Worm (Caenorhabditis elegans): Measurements from ENCODE around the gene nhr-282.
A peak's percentile ranks its signal among the peaks of the same experiment; 100 is the strongest.
"Not testable (repeated sequence)": the region's sequence is repeated elsewhere in the genome, so short reads cannot be mapped to it uniquely, and the experiment has no call there.

Gene nhr-282

ce11 chrV:15811982-15812381, at the start of gene nhr-282:
nhr-282 (plus strand) TSS chrV:15812282.
- not testable (repeated sequence) for TF ChIP-seq ceh-13 (GFP tag; optimal IDR thresholded peaks at IDR 0.05); hnd-1 (tag; optimal IDR thresholded peaks at IDR 0.05); ceh-36 (tag; optimal IDR thresholded peaks at IDR 0.05)

ce11 chrV:15766122-15766594, 45.9 kb upstream of the nhr-282 start, which contains the start of the genes haf-3 and F57A10.2:
haf-3 (minus strand) TSS chrV:15766172.
F57A10.2 (plus strand) TSS chrV:15766575.
- no peak for TF ChIP-seq pes-1 (GFP tag; IDR thresholded peaks at IDR 0.05)
- TF ChIP-seq aly-1 (tag; optimal IDR thresholded peaks at IDR 0.05): no peak
- 0 out of 2 replicates have a peak, but pooled peaks have one; percentile 13 for TF ChIP-seq flt-1 (GFP tag; IDR thresholded peaks at IDR 0.05)
- TF ChIP-seq F13C5.2 (tag; optimal IDR thresholded peaks at IDR 0.05): peak; percentile 66

ce11 chrV:15767385-15767784, 44.7 kb upstream of the nhr-282 start:
- TF ChIP-seq pes-1 (GFP tag; IDR thresholded peaks at IDR 0.05) (peak; percentile 73), flt-1 (GFP tag; IDR thresholded peaks at IDR 0.05) (peak; percentile 28; the same call in 1 of the 2 replicates), scrt-1 (GFP tag; IDR thresholded peaks at IDR 0.05) (peak; percentile 51; the same call in 1 of the 2 replicates)

- TF ChIP-seq ceh-13 (GFP tag; optimal IDR thresholded peaks at IDR 0.05) (no peak), F13C5.2 (tag; optimal IDR thresholded peaks at IDR 0.05) (no peak), aly-1 (tag; optimal IDR thresholded peaks at IDR 0.05) (no peak), ama-1 (optimal IDR thresholded peaks at IDR 0.05) (no peak), B0310.2 (tag; optimal IDR thresholded peaks at IDR 0.05) (no peak), hmbx-1 (tag; optimal IDR thresholded peaks at IDR 0.05) (no peak), hnd-1 (tag; optimal IDR thresholded peaks at IDR 0.05) (no peak), pes-1 (GFP tag; IDR thresholded peaks at IDR 0.05) (no peak), ceh-36 (tag; optimal IDR thresholded peaks at IDR 0.05) (no peak), hmg-4 (GFP tag; optimal IDR thresholded peaks at IDR 0.05) (no peak), tra-4 (tag; optimal IDR thresholded peaks at IDR 0.05) (no peak), tbx-11 (GFP tag; IDR thresholded peaks at IDR 0.05) (no peak), tbx-37 (GFP tag; conservative IDR thresholded peaks at IDR 0.05) (no peak), flt-1 (GFP tag; IDR thresholded peaks at IDR 0.05) (no peak), ets-7 (tag; optimal IDR thresholded peaks at IDR 0.05) (no peak), sea-1 (GFP tag; conservative IDR thresholded peaks at IDR 0.05) (no peak)
These were observed 43.0 kb upstream of the nhr-282 start, which contains the start of gene F57A10.4 for ce11 chrV:15769072-15769471. F57A10.4 (plus strand) TSS chrV:15769438.

- TF ChIP-seq tbx-37 (GFP tag; conservative IDR thresholded peaks at IDR 0.05): no peak
- TF ChIP-seq scrt-1 (GFP tag; IDR thresholded peaks at IDR 0.05): no peak
- TF ChIP-seq B0310.2 (tag; optimal IDR thresholded peaks at IDR 0.05): no peak
- no peak for TF ChIP-seq hmg-4 (GFP tag; optimal IDR thresholded peaks at IDR 0.05)
- TF ChIP-seq ama-1 (optimal IDR thresholded peaks at IDR 0.05): no peak
- TF ChIP-seq flt-1 (GFP tag; IDR thresholded peaks at IDR 0.05): no peak
- no peak for TF ChIP-seq hnd-1 (tag; optimal IDR thresholded peaks at IDR 0.05)
- TF ChIP-seq ceh-13 (GFP tag; optimal IDR thresholded peaks at IDR 0.05): no peak
- TF ChIP-seq tbx-11 (GFP tag; IDR thresholded peaks at IDR 0.05): no peak
- no peak for TF ChIP-seq ets-7 (tag; optimal IDR thresholded peaks at IDR 0.05)
These were observed 38.9 kb upstream of the nhr-282 start, which contains the start of gene nhr-60 for ce11 chrV:15773141-15773540. nhr-60 (minus strand) TSS chrV:15773241.

DNA sequence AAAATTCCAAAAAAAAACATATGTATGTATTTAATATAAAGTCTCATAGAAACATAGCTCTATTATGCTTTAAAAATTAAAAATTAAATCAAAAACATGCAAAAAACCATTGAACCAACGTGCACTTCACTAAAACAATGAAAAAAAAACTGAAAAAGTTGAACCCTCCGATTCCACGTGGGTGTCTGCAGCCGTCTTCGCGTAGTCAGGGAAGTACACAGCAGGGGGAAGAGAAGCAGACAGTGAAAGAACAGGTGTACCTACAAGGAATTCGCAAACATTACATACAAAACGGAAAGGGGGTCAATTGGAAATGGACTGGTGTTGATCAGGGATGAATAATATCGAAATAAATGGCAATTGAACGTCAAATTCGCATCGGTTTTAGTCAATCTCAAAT, 38.1 kb upstream of the nhr-282 start:
- TF ChIP-seq aly-1 (tag; optimal IDR thresholded peaks at IDR 0.05) (no peak), ceh-13 (GFP tag; optimal IDR thresholded peaks at IDR 0.05) (no peak), scrt-1 (GFP tag; IDR thresholded peaks at IDR 0.05) (no peak), pes-1 (GFP tag; IDR thresholded peaks at IDR 0.05) (no peak)

DNA sequence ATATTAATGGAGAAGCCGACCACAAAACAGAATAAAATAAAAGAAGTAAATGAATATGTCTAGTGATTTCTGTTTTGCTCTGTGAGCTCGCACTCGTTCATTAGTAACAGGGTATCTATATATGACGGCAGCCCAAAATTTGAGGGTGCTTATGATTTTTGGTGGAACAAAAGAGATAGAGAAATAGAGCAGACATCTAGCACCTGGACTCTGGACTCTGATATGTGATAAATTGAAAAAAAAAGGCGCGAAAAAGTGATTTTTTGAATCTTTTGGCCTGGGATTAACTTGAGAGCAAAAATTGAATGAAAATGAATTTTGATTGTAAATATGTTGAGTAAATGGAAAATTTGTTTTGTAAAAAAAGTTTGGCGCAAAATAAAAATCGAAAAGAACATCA, 35.4 kb upstream of the nhr-282 start, which contains the start of gene nhr-283:
Gene nhr-283 (minus strand): TSS at position 101 of the 400 bp plus-strand sequence.
- TF ChIP-seq ceh-13 (GFP tag; optimal IDR thresholded peaks at IDR 0.05): no peak
- no peak for TF ChIP-seq tbx-37 (GFP tag; conservative IDR thresholded peaks at IDR 0.05)
- no peak for TF ChIP-seq B0310.2 (tag; optimal IDR thresholded peaks at IDR 0.05)
- no peak for TF ChIP-seq hmg-4 (GFP tag; optimal IDR thresholded peaks at IDR 0.05)
- no peak for TF ChIP-seq hnd-1 (tag; optimal IDR thresholded peaks at IDR 0.05)
- no peak for TF ChIP-seq ets-7 (tag; optimal IDR thresholded peaks at IDR 0.05)
- TF ChIP-seq tra-4 (tag; optimal IDR thresholded peaks at IDR 0.05): no peak
- no peak for TF ChIP-seq hmbx-1 (tag; optimal IDR thresholded peaks at IDR 0.05)
- no peak for TF ChIP-seq ama-1 (optimal IDR thresholded peaks at IDR 0.05)
- no peak for TF ChIP-seq ceh-36 (tag; optimal IDR thresholded peaks at IDR 0.05)
- TF ChIP-seq pes-1 (GFP tag; IDR thresholded peaks at IDR 0.05): no peak
- no peak for TF ChIP-seq aly-1 (tag; optimal IDR thresholded peaks at IDR 0.05)

- no peak for TF ChIP-seq tbx-11 (GFP tag; IDR thresholded peaks at IDR 0.05)
- TF ChIP-seq flt-1 (GFP tag; IDR thresholded peaks at IDR 0.05): no peak
- no peak for TF ChIP-seq tra-4 (tag; optimal IDR thresholded peaks at IDR 0.05)
- no peak for TF ChIP-seq ceh-36 (tag; optimal IDR thresholded peaks at IDR 0.05)
- TF ChIP-seq scrt-1 (GFP tag; IDR thresholded peaks at IDR 0.05): no peak
- TF ChIP-seq hmbx-1 (tag; optimal IDR thresholded peaks at IDR 0.05): no peak
- no peak for TF ChIP-seq tbx-37 (GFP tag; conservative IDR thresholded peaks at IDR 0.05)
- no peak for TF ChIP-seq pes-1 (GFP tag; IDR thresholded peaks at IDR 0.05)
These were observed 32.9 kb upstream of the nhr-282 start, which contains the start of the genes nhr-285 and irld-52 for ce11 chrV:15779128-15779729. nhr-285 (minus strand) TSS chrV:15779228. irld-52 (plus strand) TSS chrV:15779679.
